Worm (Caenorhabditis elegans): ENCODE results near the gene ipla-5.

ipla-5 gene

DNA sequence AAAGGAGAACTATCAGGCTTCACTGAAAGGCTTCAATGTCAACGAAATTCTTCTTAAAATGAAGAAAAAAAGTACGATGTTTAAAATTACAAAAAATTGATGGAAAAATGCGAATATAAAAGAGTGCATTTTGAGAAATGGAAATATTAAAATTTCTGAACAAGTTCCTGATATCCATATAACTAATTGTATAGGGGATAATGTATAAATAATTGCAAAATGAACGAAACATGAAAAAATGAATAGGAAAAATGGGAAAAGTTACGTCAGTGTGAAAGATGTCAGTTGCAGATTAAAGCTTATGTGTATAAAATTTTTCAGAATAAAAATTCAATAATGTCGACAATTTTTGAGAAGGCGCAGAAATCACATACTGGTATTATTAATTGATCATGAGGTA lies 7.0 kb upstream of the ipla-5 start:
- TF ChIP-seq egrh-3 (GFP tag; IDR thresholded peaks at IDR 0.05) (no peak), F39B2.1 (GFP tag; IDR thresholded peaks at IDR 0.05) (no peak)

DNA sequence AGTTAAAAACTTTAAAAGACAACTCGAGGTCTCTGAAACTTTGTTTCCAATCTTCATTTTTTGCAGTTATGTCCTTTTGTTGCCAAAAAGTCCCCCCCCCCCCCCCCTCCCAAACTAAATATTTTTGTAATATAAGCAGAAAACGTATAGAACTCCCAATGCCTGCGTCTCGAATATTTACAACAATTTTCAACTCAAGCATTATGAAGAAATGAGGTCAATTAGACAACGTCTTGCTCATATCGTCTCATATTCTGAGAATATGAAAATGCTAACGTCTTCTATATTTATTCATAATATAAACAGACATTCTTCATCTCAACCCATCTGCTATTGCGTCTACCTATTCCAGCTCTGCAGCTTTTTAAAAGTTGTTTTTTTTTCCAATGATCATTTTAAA lies 3.1 kb downstream of the ipla-5 start, which contains the start of gene H23L24.1:
Gene H23L24.1 (plus strand): TSS at position 301 of the 400 bp plus-strand sequence.
- TF ChIP-seq nfya-2 (GFP tag; IDR thresholded peaks at IDR 0.05) (no peak), mel-28 (tag; optimal IDR thresholded peaks at IDR 0.05; ENCODE audit: borderline replicate concordance) (no peak), cebp-2 (GFP tag; IDR thresholded peaks at IDR 0.05) (no peak), dox-1 (GFP tag; IDR thresholded peaks at IDR 0.05) (no peak), snpc-1.3 (tag; optimal IDR thresholded peaks at IDR 0.05; ENCODE audit: insufficient read depth) (no peak), nhr-90 (tag; optimal IDR thresholded peaks at IDR 0.05) (no peak)

DNA sequence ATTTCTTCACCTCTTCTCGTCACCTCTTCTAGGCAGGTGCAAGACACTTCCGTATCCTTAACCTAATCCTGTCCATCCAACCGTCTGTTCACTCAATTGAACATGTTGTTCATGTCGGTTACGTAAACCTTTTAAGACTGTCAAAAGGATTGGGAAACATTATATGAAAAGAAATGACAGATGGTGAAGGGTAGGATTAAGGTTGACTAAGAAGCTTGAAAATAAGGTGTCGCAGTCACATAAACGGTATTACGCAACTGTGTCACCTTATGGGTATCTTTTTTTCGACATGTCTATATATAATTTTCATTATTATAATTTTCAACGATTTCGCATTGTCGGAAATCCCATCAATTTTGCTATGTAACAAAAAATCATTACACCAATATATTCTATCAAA lies 7.8 kb downstream of the ipla-5 start:
- no peak for TF ChIP-seq dox-1 (GFP tag; IDR thresholded peaks at IDR 0.05)
- no peak for TF ChIP-seq C17E4.6 (GFP tag; IDR thresholded peaks at IDR 0.05)
- no peak for TF ChIP-seq Y53G8AR.9 (GFP tag; conservative IDR thresholded peaks at IDR 0.05)
- no peak for TF ChIP-seq snpc-1.3 (tag; optimal IDR thresholded peaks at IDR 0.05; ENCODE audit: insufficient read depth)
- no peak for TF ChIP-seq snpc-3.4 (tag; optimal IDR thresholded peaks at IDR 0.05)
- no peak for TF ChIP-seq mcd-1 (GFP tag; IDR thresholded peaks at IDR 0.05)
- no peak for TF ChIP-seq snpc-4 (GFP tag; optimal IDR thresholded peaks at IDR 0.05)
- TF ChIP-seq snpc-4 (tag; optimal IDR thresholded peaks at IDR 0.05), result no peak
- TF ChIP-seq hsf-1 (GFP tag; IDR thresholded peaks at IDR 0.05), result no peak
- TF ChIP-seq nfya-1 (tag; optimal IDR thresholded peaks at IDR 0.05; ENCODE audit: borderline replicate concordance, insufficient read depth), result no peak
- no peak for TF ChIP-seq nhr-120 (GFP tag; IDR thresholded peaks at IDR 0.05)
- TF ChIP-seq ztf-22 (GFP tag; optimal IDR thresholded peaks at IDR 0.05), result no peak
- no peak for TF ChIP-seq nhr-80 (tag; optimal IDR thresholded peaks at IDR 0.05)
- no peak for TF ChIP-seq die-1 (tag; optimal IDR thresholded peaks at IDR 0.05)
- no peak for TF ChIP-seq mxl-1 (tag; optimal IDR thresholded peaks at IDR 0.05)
- TF ChIP-seq ets-4 (GFP tag; optimal IDR thresholded peaks at IDR 0.05), result no peak
- TF ChIP-seq F22D6.2 (tag; optimal IDR thresholded peaks at IDR 0.05), result no peak
- no peak for TF ChIP-seq K12H6.12 (tag; optimal IDR thresholded peaks at IDR 0.05)
- TF ChIP-seq ZK185.1 (tag; optimal IDR thresholded peaks at IDR 0.05; ENCODE audit: poor library complexity, severe bottlenecking), result no peak

DNA sequence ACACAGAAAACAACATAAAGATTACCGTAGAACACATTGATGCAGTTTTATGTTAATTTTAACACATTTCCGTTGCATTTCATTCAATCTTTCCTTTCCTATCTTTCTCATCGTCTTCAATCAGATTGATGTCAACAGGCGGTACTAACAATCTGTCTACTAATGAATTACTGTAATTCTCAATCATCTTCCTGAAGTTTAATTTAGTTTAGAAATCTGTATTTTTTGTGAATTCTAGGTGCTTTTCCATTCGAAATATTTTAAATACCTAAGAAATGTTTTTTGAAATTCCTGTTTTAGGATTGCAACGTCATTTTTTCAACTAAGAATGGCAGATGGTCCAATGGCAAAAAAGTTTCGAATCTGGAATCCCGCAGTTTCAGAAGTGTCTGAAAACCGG lies 8.7 kb downstream of the ipla-5 start, which contains the start of gene F21D5.9:
Gene F21D5.9 (plus strand): TSS at position 301 of the 400 bp plus-strand sequence.
- TF ChIP-seq nhr-120 (GFP tag; IDR thresholded peaks at IDR 0.05), result no peak
- no peak for TF ChIP-seq F57C9.4 (tag; optimal IDR thresholded peaks at IDR 0.05)
- TF ChIP-seq lin-54 (GFP tag; optimal IDR thresholded peaks at IDR 0.05), result no peak
- no peak for TF ChIP-seq aptf-2 (GFP tag; conservative IDR thresholded peaks at IDR 0.05)
- no peak for TF ChIP-seq egl-44 (GFP tag; IDR thresholded peaks at IDR 0.05)
- TF ChIP-seq rec-8 (tag; optimal IDR thresholded peaks at IDR 0.05), result no peak
- TF ChIP-seq lag-1 (GFP tag; IDR thresholded peaks at IDR 0.05), result no peak
- TF ChIP-seq snpc-4 (GFP tag; optimal IDR thresholded peaks at IDR 0.05), result no peak
- TF ChIP-seq snpc-4 (tag; optimal IDR thresholded peaks at IDR 0.05), result no peak
- no peak for TF ChIP-seq egl-18 (GFP tag; IDR thresholded peaks at IDR 0.05)
- no peak for TF ChIP-seq madf-6 (GFP tag; IDR thresholded peaks at IDR 0.05)
- no peak for TF ChIP-seq pha-4 (tag; optimal IDR thresholded peaks at IDR 0.05)
- TF ChIP-seq sptf-2 (GFP tag; optimal IDR thresholded peaks at IDR 0.05), result no peak
- TF ChIP-seq aptf-3 (GFP tag; IDR thresholded peaks at IDR 0.05), result no peak
- no peak for TF ChIP-seq nhr-80 (tag; optimal IDR thresholded peaks at IDR 0.05)
- no peak for TF ChIP-seq sdz-38 (tag; optimal IDR thresholded peaks at IDR 0.05)
- TF ChIP-seq T07F8.4 (tag; optimal IDR thresholded peaks at IDR 0.05), result no peak
- TF ChIP-seq ztf-22 (GFP tag; optimal IDR thresholded peaks at IDR 0.05), result no peak
- TF ChIP-seq gei-17 (GFP tag; optimal IDR thresholded peaks at IDR 0.05), result no peak
- TF ChIP-seq let-526 (GFP tag; IDR thresholded peaks at IDR 0.05), result no peak
- no peak for TF ChIP-seq hlh-12 (tag; optimal IDR thresholded peaks at IDR 0.05)

All from whole organism, young adult.